Fruit fly (Drosophila melanogaster): ENCODE measurements around the gene Oseg4.
A peak's percentile ranks its signal among the peaks of the same experiment; 100 is the strongest.

Oseg4 gene

dm6 chr3L:1735603-1736002 lies at the start of gene Oseg4:
Oseg4 (minus strand) TSS chr3L:1735767.
- TF ChIP-seq CG17801 (GFP tag; optimal IDR thresholded peaks at IDR 0.05; ENCODE audit: partially characterized antibody): no peak

- no peak for TF ChIP-seq CG17801 (GFP tag; optimal IDR thresholded peaks at IDR 0.05; ENCODE audit: partially characterized antibody)
Observed at dm6 chr3L:1784092-1784491, 48.5 kb upstream of the Oseg4 start.

- no peak for TF ChIP-seq CG17801 (GFP tag; optimal IDR thresholded peaks at IDR 0.05; ENCODE audit: partially characterized antibody)
Observed at dm6 chr3L:1777249-1777648, 41.7 kb upstream of the Oseg4 start, which contains the start of the genes CG2021 and mRpL46. CG2021 (minus strand) TSS chr3L:1777411. mRpL46 (plus strand) TSS chr3L:1777439.

dm6 chr3L:1774713-1775648 lies 39.4 kb upstream of the Oseg4 start, which contains the start of the genes CG13933 and PolD2:
CG13933 (minus strand) TSS chr3L:1775147.
PolD2 (plus strand) TSS chr3L:1775633.
- TF ChIP-seq CG17801 (GFP tag; optimal IDR thresholded peaks at IDR 0.05; ENCODE audit: partially characterized antibody): peak; percentile 94

dm6 chr3L:1772593-1772992 lies 37.0 kb upstream of the Oseg4 start:
- TF ChIP-seq CG17801 (GFP tag; optimal IDR thresholded peaks at IDR 0.05; ENCODE audit: partially characterized antibody): no peak

- no peak for TF ChIP-seq CG17801 (GFP tag; optimal IDR thresholded peaks at IDR 0.05; ENCODE audit: partially characterized antibody)
Observed at dm6 chr3L:1771658-1772057, 36.1 kb upstream of the Oseg4 start, which contains the start of gene Dhc62B. Dhc62B (minus strand) TSS chr3L:1771758.

- TF ChIP-seq CG17801 (GFP tag; optimal IDR thresholded peaks at IDR 0.05; ENCODE audit: partially characterized antibody): no peak
Observed at dm6 chr3L:1756143-1756542, 20.6 kb upstream of the Oseg4 start, which contains the start of gene CG8001. CG8001 (plus strand) TSS chr3L:1756159.

- TF ChIP-seq CG17801 (GFP tag; optimal IDR thresholded peaks at IDR 0.05; ENCODE audit: partially characterized antibody): peak; percentile 56
Observed at dm6 chr3L:1755458-1755984, 20.0 kb upstream of the Oseg4 start, which contains the start of gene Cht2. Cht2 (minus strand) TSS chr3L:1755934.

- TF ChIP-seq CG17801 (GFP tag; optimal IDR thresholded peaks at IDR 0.05; ENCODE audit: partially characterized antibody): no peak
Observed at dm6 chr3L:1754935-1755334, 19.4 kb upstream of the Oseg4 start.

dm6 chr3L:1754262-1754661 lies 18.7 kb upstream of the Oseg4 start:
- no peak for TF ChIP-seq CG17801 (GFP tag; optimal IDR thresholded peaks at IDR 0.05; ENCODE audit: partially characterized antibody)

dm6 chr3L:1748218-1748617 lies 12.7 kb upstream of the Oseg4 start:
- TF ChIP-seq CG17801 (GFP tag; optimal IDR thresholded peaks at IDR 0.05; ENCODE audit: partially characterized antibody): no peak

- TF ChIP-seq CG17801 (GFP tag; optimal IDR thresholded peaks at IDR 0.05; ENCODE audit: partially characterized antibody): peak; percentile 98
Observed at dm6 chr3L:1746338-1747199, 11.0 kb upstream of the Oseg4 start, which contains the start of gene CG13921. CG13921 (plus strand) TSS chr3L:1746907.

- no peak for TF ChIP-seq CG17801 (GFP tag; optimal IDR thresholded peaks at IDR 0.05; ENCODE audit: partially characterized antibody)
Observed at dm6 chr3L:1745432-1745831, 9.9 kb upstream of the Oseg4 start.

- TF ChIP-seq CG17801 (GFP tag; optimal IDR thresholded peaks at IDR 0.05; ENCODE audit: partially characterized antibody): no peak
Observed at dm6 chr3L:1742552-1743097, 7.1 kb upstream of the Oseg4 start.

All from ovary, adult (tissue).